Fruit fly (Drosophila melanogaster): ENCODE measurements around the gene CG32814.

CG32814 gene

DNA sequence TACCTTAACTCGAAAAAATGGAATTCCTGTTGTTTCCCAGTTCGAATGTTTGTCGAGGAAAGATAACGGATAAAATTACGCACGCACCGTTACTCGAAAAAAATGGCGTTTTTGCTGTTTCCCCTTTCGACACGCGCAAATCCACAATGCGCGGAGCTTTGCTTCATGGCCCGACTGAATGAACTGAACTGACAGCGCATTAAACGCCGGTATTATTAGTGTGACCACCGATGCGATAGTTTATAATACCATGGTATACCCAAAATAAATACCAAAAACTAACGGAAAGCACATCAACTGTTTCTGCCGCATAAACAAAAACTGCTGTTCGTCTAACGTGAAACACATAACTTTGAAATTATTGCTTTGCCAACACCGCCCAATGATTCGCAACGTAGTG lies at the start of gene CG32814, which contains the start of the genes CG11638 and CG3021 (continued):
- TF ChIP-seq klu (GFP tag; IDR thresholded peaks at IDR 0.05) = no peak
- no peak for TF ChIP-seq HLH4C (GFP tag; IDR thresholded peaks at IDR 0.05; ENCODE audit: partially characterized antibody)
- no peak for TF ChIP-seq slbo (GFP tag; IDR thresholded peaks at IDR 0.05)
- TF ChIP-seq TFAM (GFP tag; optimal IDR thresholded peaks at IDR 0.05) = no peak
- TF ChIP-seq crc (GFP tag; optimal IDR thresholded peaks at IDR 0.05) = no peak
- no peak for TF ChIP-seq CG7963 (GFP tag; IDR thresholded peaks at IDR 0.05; ENCODE audit: partially characterized antibody)
- no peak for TF ChIP-seq dimm (GFP tag; IDR thresholded peaks at IDR 0.05)
- 0 out of 2 replicates have a peak, but pooled peaks have one; percentile 19 for TF ChIP-seq bowl (GFP tag; IDR thresholded peaks at IDR 0.05)
- no peak for TF ChIP-seq disco-r (GFP tag; optimal IDR thresholded peaks at IDR 0.05)
- no peak for TF ChIP-seq CG1832 (GFP tag; optimal IDR thresholded peaks at IDR 0.05)
- TF ChIP-seq btn (GFP tag; optimal IDR thresholded peaks at IDR 0.05) = no peak
- TF ChIP-seq CG43689 (GFP tag; IDR thresholded peaks at IDR 0.05) = no peak
- TF ChIP-seq bcd (GFP tag; optimal IDR thresholded peaks at IDR 0.05) = peak; percentile 8
- TF ChIP-seq fd96Cb (tag; optimal IDR thresholded peaks at IDR 0.05) = no peak
- no peak for TF ChIP-seq ssp (GFP tag; IDR thresholded peaks at IDR 0.05)
- no peak for TF ChIP-seq mam (GFP tag; optimal IDR thresholded peaks at IDR 0.05)
- no peak for TF ChIP-seq scrt (GFP tag; optimal IDR thresholded peaks at IDR 0.05)
- no peak for TF ChIP-seq CG4707 (GFP tag; optimal IDR thresholded peaks at IDR 0.05)
- no peak for TF ChIP-seq Dfd (GFP tag; optimal IDR thresholded peaks at IDR 0.05)
- TF ChIP-seq Abd-B (GFP tag; optimal IDR thresholded peaks at IDR 0.05) = no peak
- no peak for TF ChIP-seq p53 (GFP tag; optimal IDR thresholded peaks at IDR 0.05)
- no peak for TF ChIP-seq gsb (GFP tag; IDR thresholded peaks at IDR 0.05)
- TF ChIP-seq Dp (GFP tag; optimal IDR thresholded peaks at IDR 0.05) = peak; percentile 55
- TF ChIP-seq danr (GFP tag; IDR thresholded peaks at IDR 0.05) = no peak
- TF ChIP-seq ttk (GFP tag; IDR thresholded peaks at IDR 0.05) = no peak
- no peak for TF ChIP-seq CG11723 (GFP tag; optimal IDR thresholded peaks at IDR 0.05)
- TF ChIP-seq Antp (GFP tag; optimal IDR thresholded peaks at IDR 0.05) = no peak
- peak; percentile 42; the same call in 2 of the 3 replicates for TF ChIP-seq CG34224 (GFP tag; IDR thresholded peaks at IDR 0.05; ENCODE audit: partially characterized antibody)
- peak; percentile 73 for TF ChIP-seq CG12659 (GFP tag; optimal IDR thresholded peaks at IDR 0.05)
- TF ChIP-seq CG34422 (GFP tag; IDR thresholded peaks at IDR 0.05) = no peak; the same call in 2 of the 3 replicates
- no peak for TF ChIP-seq tx (GFP tag; optimal IDR thresholded peaks at IDR 0.05)
- TF ChIP-seq Bteb2 (GFP tag; optimal IDR thresholded peaks at IDR 0.05) = no peak
- TF ChIP-seq CG2116 (GFP tag; optimal IDR thresholded peaks at IDR 0.05) = peak; percentile 23
- TF ChIP-seq cg (GFP tag; optimal IDR thresholded peaks at IDR 0.05) = no peak
- TF ChIP-seq CG17328 (GFP tag; IDR thresholded peaks at IDR 0.05) = peak; percentile 15; the same call in 1 of the 2 replicates
- no peak for TF ChIP-seq CG12071 (GFP tag; optimal IDR thresholded peaks at IDR 0.05)
- TF ChIP-seq NC2α (GFP tag; optimal IDR thresholded peaks at IDR 0.05) = no peak
- TF ChIP-seq wor (GFP tag; IDR thresholded peaks at IDR 0.05) = no peak
- TF ChIP-seq pros (GFP tag; optimal IDR thresholded peaks at IDR 0.05) = no peak
- no peak for TF ChIP-seq prd (optimal IDR thresholded peaks at IDR 0.05)
- no peak for TF ChIP-seq prd (GFP tag; IDR thresholded peaks at IDR 0.05)
- TF ChIP-seq CG30431 (GFP tag; optimal IDR thresholded peaks at IDR 0.05) = no peak
- peak; percentile 89 for TF ChIP-seq Med (GFP tag)
- TF ChIP-seq HmgZ (tag; optimal IDR thresholded peaks at IDR 0.05) = peak; percentile 52
- no peak for TF ChIP-seq Dip3 (GFP tag; optimal IDR thresholded peaks at IDR 0.05)
- peak; percentile 0 for TF ChIP-seq wek (GFP tag; optimal IDR thresholded peaks at IDR 0.05)
- TF ChIP-seq dati (GFP tag; IDR thresholded peaks at IDR 0.05) = no peak
- TF ChIP-seq hb (GFP tag; IDR thresholded peaks at IDR 0.05; ENCODE audit: partially characterized antibody) = no peak
- 0 out of 2 replicates have a peak, but pooled peaks have one; percentile 24 for TF ChIP-seq sna (GFP tag; IDR thresholded peaks at IDR 0.05; ENCODE audit: partially characterized antibody)
- TF ChIP-seq fd102C (GFP tag; optimal IDR thresholded peaks at IDR 0.05) = no peak
- no peak for TF ChIP-seq CG33557 (GFP tag; optimal IDR thresholded peaks at IDR 0.05)
- TF ChIP-seq Usf (GFP tag; optimal IDR thresholded peaks at IDR 0.05) = no peak

Data from whole organism, embryonic.